Worm (Caenorhabditis elegans) whole organism, mixed stage, embryonic: Measurements from ENCODE around the gene tlk-1.
"Not testable (repeated sequence)": the region's sequence is repeated elsewhere in the genome, so short reads cannot be mapped to it uniquely, and the experiment has no call there.

Experiments used
- M03D4.4 ChIP-seq: sonication (generic microtip); optimal IDR thresholded peaks from 2 replicates; lab custom pipeline; 2017; ENCODE audit warnings: mild to moderate bottlenecking, missing genetic modification characterization, missing compliant biosample characterization
- bed-3 ChIP-seq: fragments of 200-800 bp; sonication (Bioruptor generic); optimal IDR thresholded peaks from 3 replicates; lab custom pipeline; 2018; ENCODE audit warnings: mild to moderate bottlenecking, missing genetic modification characterization, moderate library complexity, missing compliant biosample characterization
- blmp-1 ChIP-seq: fragments of 150-350 bp; optimal IDR thresholded peaks from 2 replicates; lab custom pipeline; 2014; ENCODE audit warnings: missing biosample characterization, missing genetic modification characterization
- ceh-39 ChIP-seq: fragments of 150-350 bp; optimal IDR thresholded peaks from 2 replicates; lab custom pipeline; 2014; ENCODE audit warnings: missing biosample characterization, missing genetic modification characterization
- ceh-83 ChIP-seq: fragments of 200-800 bp; sonication (Bioruptor generic); optimal IDR thresholded peaks from 2 replicates; lab custom pipeline; 2018; ENCODE audit warnings: mild to moderate bottlenecking, missing genetic modification characterization, missing compliant biosample characterization
- cnd-1 ChIP-seq: fragments of 200-800 bp; sonication (Bioruptor generic); optimal IDR thresholded peaks from 2 replicates; lab custom pipeline; 2018; ENCODE audit warnings: mild to moderate bottlenecking, missing genetic modification characterization, missing compliant biosample characterization
- drap-1 ChIP-seq: fragments of 200-800 bp; sonication (Bioruptor generic); optimal IDR thresholded peaks from 3 replicates; lab custom pipeline; 2018; ENCODE audit warnings: mild to moderate bottlenecking, missing genetic modification characterization, missing compliant biosample characterization
- elt-1 ChIP-seq: sonication (generic microtip); optimal IDR thresholded peaks from 2 replicates; lab custom pipeline; 2017; ENCODE audit warnings: missing genetic modification characterization, mild to moderate bottlenecking, missing compliant biosample characterization, antibody characterized with exemption, moderate library complexity, borderline replicate concordance; ENCODE audit not compliant: insufficient read depth
- elt-3 ChIP-seq: fragments of 150-350 bp; optimal IDR thresholded peaks from 2 replicates; lab custom pipeline; 2014; ENCODE audit warnings: missing biosample characterization, missing genetic modification characterization
- ham-2 ChIP-seq: fragments of 200-800 bp; sonication (Bioruptor generic); optimal IDR thresholded peaks from 2 replicates; lab custom pipeline; 2018; ENCODE audit warnings: mild to moderate bottlenecking, missing genetic modification characterization, missing compliant biosample characterization
- lin-13 ChIP-seq: fragments of 150-350 bp; optimal IDR thresholded peaks from 2 replicates; lab custom pipeline; 2014; ENCODE audit warnings: missing biosample characterization, missing genetic modification characterization
- mab-5 ChIP-seq: fragments of 150-350 bp; optimal IDR thresholded peaks from 2 replicates; lab custom pipeline; 2014; ENCODE audit warnings: missing biosample characterization, missing genetic modification characterization
- mep-1 ChIP-seq: fragments of 150-350 bp; optimal IDR thresholded peaks from 2 replicates; lab custom pipeline; 2017; ENCODE audit warnings: missing biosample characterization, missing genetic modification reagents, missing genetic modification characterization, inconsistent platforms
- mls-2 ChIP-seq: sonication (generic microtip); optimal IDR thresholded peaks from 2 replicates; lab custom pipeline; 2016; ENCODE audit warnings: mild to moderate bottlenecking, missing genetic modification characterization, moderate library complexity, missing compliant biosample characterization
- nhr-12 ChIP-seq: fragments of 150-350 bp; optimal IDR thresholded peaks from 2 replicates; lab custom pipeline; 2014; ENCODE audit warnings: missing biosample characterization, missing genetic modification characterization
- nhr-2 ChIP-seq: fragments of 150-350 bp; optimal IDR thresholded peaks from 2 replicates; lab custom pipeline; 2014; ENCODE audit warnings: missing biosample characterization, missing genetic modification characterization
- nhr-237 ChIP-seq: fragments of 150-350 bp; optimal IDR thresholded peaks from 2 replicates; lab custom pipeline; 2014; ENCODE audit warnings: missing biosample characterization, missing genetic modification characterization
- nhr-76 ChIP-seq: sonication (generic microtip); optimal IDR thresholded peaks from 2 replicates; lab custom pipeline; 2017; ENCODE audit warnings: missing biosample characterization, missing genetic modification characterization
- pha-4 ChIP-seq: fragments of 150-350 bp; optimal IDR thresholded peaks from 2 replicates; lab custom pipeline; 2018; ENCODE audit warnings: missing biosample characterization, missing genetic modification reagents, missing genetic modification characterization
- sem-2 ChIP-seq: fragments of 200-800 bp; sonication (Bioruptor generic); optimal IDR thresholded peaks from 2 replicates; lab custom pipeline; 2018; ENCODE audit warnings: mild to moderate bottlenecking, missing genetic modification characterization, missing compliant biosample characterization
- snpc-4 ChIP-seq: fragments of 150-350 bp; optimal IDR thresholded peaks from 2 replicates; lab custom pipeline; 2014; ENCODE audit warnings: missing biosample characterization, missing genetic modification characterization
- sptf-1 ChIP-seq: sonication (generic microtip); optimal IDR thresholded peaks from 2 replicates; lab custom pipeline; 2017; ENCODE audit warnings: mild to moderate bottlenecking, missing genetic modification characterization, moderate library complexity, missing compliant biosample characterization
- tbx-8 ChIP-seq: fragments of 200-800 bp; sonication (Bioruptor generic); optimal IDR thresholded peaks from 2 replicates; lab custom pipeline; 2018; ENCODE audit warnings: mild to moderate bottlenecking, missing genetic modification characterization, moderate library complexity, missing compliant biosample characterization
- unc-120 ChIP-seq: sonication (generic microtip); optimal IDR thresholded peaks from 2 replicates; lab custom pipeline; 2017; ENCODE audit warnings: missing genetic modification characterization, missing compliant biosample characterization; ENCODE audit not compliant: poor library complexity, severe bottlenecking
- zip-8 ChIP-seq: fragments of 150-350 bp; optimal IDR thresholded peaks from 2 replicates; lab custom pipeline; 2014; ENCODE audit warnings: missing biosample characterization, missing genetic modification characterization

Gene tlk-1

ce11 chrIII:9667591-9668265 lies 31.9 kb upstream of the tlk-1 start, which contains the start of gene C07A9.9 (continued):
- TF ChIP-seq blmp-1 (no peak), elt-1 (tag; lab: Kevin White, UChicago) (peak; percentile 35), nhr-12 (tag; lab: Kevin White, UChicago) (no peak), mab-5 (tag; lab: Kevin White, UChicago) (no peak), elt-3 (tag; lab: Kevin White, UChicago) (no peak), lin-13 (tag; lab: Kevin White, UChicago) (peak; percentile 20), pha-4 (tag; lab: Kevin White, UChicago) (no peak), tbx-8 (GFP tag; lab: Kevin White, UChicago) (no peak), cnd-1 (tag; lab: Kevin White, UChicago) (no peak), drap-1 (GFP tag; lab: Kevin White, UChicago) (no peak), nhr-76 (tag; lab: Kevin White, UChicago) (no peak), sptf-1 (tag; lab: Kevin White, UChicago) (peak; percentile 75)
- TF ChIP-seq, all 35 proteins: peak for 11

- no peak for TF ChIP-seq unc-120 (tag; lab: Kevin White, UChicago)
- TF ChIP-seq snpc-4 (tag; lab: Kevin White, UChicago), result no peak
- TF ChIP-seq bed-3 (GFP tag; lab: Kevin White, UChicago), result no peak
- TF ChIP-seq lin-13 (tag; lab: Kevin White, UChicago), result no peak
- TF ChIP-seq blmp-1, result no peak
- no peak for TF ChIP-seq cnd-1 (tag; lab: Kevin White, UChicago)
- no peak for TF ChIP-seq sptf-1 (tag; lab: Kevin White, UChicago)
Observed at ce11 chrIII:9669546-9669945, 30.1 kb upstream of the tlk-1 start.

ce11 chrIII:9678819-9679218 lies 20.9 kb upstream of the tlk-1 start, which contains the start of gene ugt-60:
Gene ugt-60 (minus strand): TSS chrIII:9679051.
- TF ChIP-seq ceh-39 (no peak), elt-1 (tag; lab: Kevin White, UChicago) (peak; percentile 51)

ce11 chrIII:9681206-9681605 lies 18.5 kb upstream of the tlk-1 start, which contains the start of gene C07A9.13:
Gene C07A9.13 (minus strand): TSS chrIII:9681306.
- TF ChIP-seq elt-3 (tag; lab: Kevin White, UChicago); drap-1 (GFP tag; lab: Kevin White, UChicago); ceh-83: not testable (repeated sequence)

ce11 chrIII:9682729-9683128 lies 16.9 kb upstream of the tlk-1 start, which contains the start of gene C07A9.5:
Gene C07A9.5 (minus strand): TSS chrIII:9682829.
- not testable (repeated sequence) for TF ChIP-seq sem-2 (GFP tag; lab: Kevin White, UChicago); nhr-237; pha-4 (tag; lab: Kevin White, UChicago)

- TF ChIP-seq mab-5 (tag; lab: Kevin White, UChicago) (no peak), mls-2 (tag; lab: Kevin White, UChicago) (no peak), zip-8 (tag; lab: Kevin White, UChicago) (no peak), sptf-1 (tag; lab: Kevin White, UChicago) (no peak), drap-1 (GFP tag; lab: Kevin White, UChicago) (no peak), ham-2 (GFP tag; lab: Kevin White, UChicago) (no peak), lin-13 (tag; lab: Kevin White, UChicago) (no peak), ceh-83 (no peak), snpc-4 (tag; lab: Kevin White, UChicago) (no peak), ceh-39 (no peak), cnd-1 (tag; lab: Kevin White, UChicago) (no peak), unc-120 (tag; lab: Kevin White, UChicago) (no peak), elt-1 (tag; lab: Kevin White, UChicago) (no peak), M03D4.4 (tag; lab: Kevin White, UChicago) (no peak), mep-1 (no peak), tbx-8 (GFP tag; lab: Kevin White, UChicago) (no peak), nhr-2 (tag; lab: Kevin White, UChicago) (no peak), nhr-76 (tag; lab: Kevin White, UChicago) (no peak)
Observed at ce11 chrIII:9685959-9686358, 13.7 kb upstream of the tlk-1 start, which contains the start of gene C07A9.10. Gene C07A9.10 (minus strand): TSS chrIII:9686059.
